Worm (Caenorhabditis elegans) whole organism, late embryonic: ENCODE results near the gene Y15E3A.3.

ENCODE experiments used
- C08G9.2 ChIP-seq: sonication (generic microtip); optimal IDR thresholded peaks from 2 replicates; lab custom pipeline; 2016; ENCODE audit warnings: mild to moderate bottlenecking, missing genetic modification characterization, moderate library complexity, missing compliant biosample characterization
- C38D4.7 ChIP-seq: fragments of 200-800 bp; sonication (Bioruptor generic); optimal IDR thresholded peaks from 2 replicates; lab custom pipeline; 2018; ENCODE audit warnings: mild to moderate bottlenecking, missing genetic modification characterization, moderate library complexity, missing compliant biosample characterization
- K02D7.2 ChIP-seq: sonication (generic microtip); optimal IDR thresholded peaks from 2 replicates; lab custom pipeline; 2017; ENCODE audit warnings: mild to moderate bottlenecking, missing genetic modification characterization, missing compliant biosample characterization
- K09A11.1 ChIP-seq: sonication (generic microtip); optimal IDR thresholded peaks from 2 replicates; lab custom pipeline; 2017; ENCODE audit warnings: antibody characterized with exemption, mild to moderate bottlenecking, missing genetic modification characterization, missing compliant biosample characterization; ENCODE audit not compliant: insufficient read depth
- T23F11.4 ChIP-seq: fragments of 200-800 bp; sonication (Bioruptor generic); optimal IDR thresholded peaks from 2 replicates; lab custom pipeline; 2018; ENCODE audit warnings: mild to moderate bottlenecking, missing genetic modification characterization, missing compliant biosample characterization
- ahr-1 ChIP-seq: sonication (generic microtip); optimal IDR thresholded peaks from 2 replicates; lab custom pipeline; 2016; ENCODE audit warnings: missing genetic modification characterization, missing compliant biosample characterization
- ceh-14 ChIP-seq: sonication (generic microtip); optimal IDR thresholded peaks from 2 replicates; lab custom pipeline; 2016; ENCODE audit warnings: missing genotype, missing genetic modification characterization, missing compliant biosample characterization
- ceh-2 ChIP-seq: sonication (generic microtip); optimal IDR thresholded peaks from 2 replicates; lab custom pipeline; 2016; ENCODE audit warnings: missing genotype, missing genetic modification characterization, missing compliant biosample characterization
- ceh-22 ChIP-seq: sonication (generic microtip); optimal IDR thresholded peaks from 2 replicates; lab custom pipeline; 2017; ENCODE audit warnings: missing biosample characterization, missing genetic modification characterization
- ceh-24 ChIP-seq: sonication (generic microtip); optimal IDR thresholded peaks from 2 replicates; lab custom pipeline; 2016; ENCODE audit warnings: mild to moderate bottlenecking, missing genetic modification characterization, missing compliant biosample characterization
- ceh-30 ChIP-seq: fragments of 150-350 bp; optimal IDR thresholded peaks from 2 replicates; lab custom pipeline; 2014; ENCODE audit warnings: missing biosample characterization, missing genetic modification characterization
- ceh-34 ChIP-seq: sonication (generic microtip); optimal IDR thresholded peaks from 2 replicates; lab custom pipeline; 2016; ENCODE audit warnings: mild to moderate bottlenecking, missing genetic modification characterization, missing compliant biosample characterization
- ceh-45 ChIP-seq: fragments of 200-800 bp; sonication (Bioruptor generic); IDR thresholded peaks from 2 replicates; pipeline ENCODE4 v1.3.6; 2022; ENCODE audit warnings: missing genetic modification reagents, missing genetic modification characterization, missing compliant biosample characterization
- ceh-9 ChIP-seq: sonication (generic microtip); optimal IDR thresholded peaks from 2 replicates; lab custom pipeline; 2016; ENCODE audit warnings: mild to moderate bottlenecking, missing genetic modification characterization, inconsistent platforms, missing compliant biosample characterization
- dmd-4 ChIP-seq: sonication (generic microtip); optimal IDR thresholded peaks from 2 replicates; lab custom pipeline; 2016; ENCODE audit warnings: borderline replicate concordance, missing genetic modification characterization, missing compliant biosample characterization
- dve-1 ChIP-seq: sonication (generic microtip); optimal IDR thresholded peaks from 2 replicates; lab custom pipeline; 2017; ENCODE audit warnings: antibody characterized with exemption, mild to moderate bottlenecking, missing genetic modification characterization, missing compliant biosample characterization
- elt-2 ChIP-seq: sonication (generic microtip); optimal IDR thresholded peaks from 2 replicates; lab custom pipeline; 2016; ENCODE audit warnings: missing genetic modification reagents, missing genetic modification characterization, missing compliant biosample characterization
- eyg-1 ChIP-seq: sonication (generic microtip); optimal IDR thresholded peaks from 2 replicates; lab custom pipeline; 2016; ENCODE audit warnings: missing genotype, missing genetic modification characterization, missing compliant biosample characterization
- fax-1 ChIP-seq: sonication (generic microtip); optimal IDR thresholded peaks from 2 replicates; lab custom pipeline; 2016; ENCODE audit warnings: missing genotype, missing genetic modification characterization, missing compliant biosample characterization
- fkh-6 ChIP-seq: sonication (generic microtip); optimal IDR thresholded peaks from 2 replicates; lab custom pipeline; 2016; ENCODE audit warnings: missing genetic modification characterization, missing compliant biosample characterization
- hlh-30 ChIP-seq: sonication (generic microtip); optimal IDR thresholded peaks from 2 replicates; lab custom pipeline; 2017; ENCODE audit warnings: antibody characterized with exemption, missing genetic modification characterization, missing compliant biosample characterization; ENCODE audit not compliant: insufficient read depth
- hlh-6 ChIP-seq: sonication (generic microtip); optimal IDR thresholded peaks from 2 replicates; lab custom pipeline; 2016; ENCODE audit warnings: missing genotype, missing genetic modification characterization, missing compliant biosample characterization
- lin-11 ChIP-seq: fragments of 200-800 bp; sonication (Bioruptor generic); optimal IDR thresholded peaks from 2 replicates; lab custom pipeline; 2018; ENCODE audit warnings: mild to moderate bottlenecking, missing genetic modification characterization, missing compliant biosample characterization
- madf-2 ChIP-seq: sonication (generic microtip); optimal IDR thresholded peaks from 2 replicates; lab custom pipeline; 2017; ENCODE audit warnings: missing genetic modification characterization, missing compliant biosample characterization
- mec-3 ChIP-seq: sonication (generic microtip); optimal IDR thresholded peaks from 2 replicates; lab custom pipeline; 2016; ENCODE audit warnings: borderline replicate concordance, missing genetic modification characterization, missing compliant biosample characterization
- nfya-1 ChIP-seq: sonication (generic microtip); optimal IDR thresholded peaks from 2 replicates; lab custom pipeline; 2017; ENCODE audit warnings: missing genetic modification characterization, mild to moderate bottlenecking, missing compliant biosample characterization, antibody characterized with exemption, moderate library complexity
- nhr-11 ChIP-seq: fragments of 150-350 bp; optimal IDR thresholded peaks from 2 replicates; lab custom pipeline; 2014; ENCODE audit warnings: missing biosample characterization, missing genetic modification characterization
- nhr-232 ChIP-seq: sonication (generic microtip); optimal IDR thresholded peaks from 2 replicates; lab custom pipeline; 2016; ENCODE audit warnings: missing genetic modification characterization, missing compliant biosample characterization
- pag-3 ChIP-seq: sonication (generic microtip); optimal IDR thresholded peaks from 2 replicates; lab custom pipeline; 2016; ENCODE audit warnings: missing compliant biosample characterization, missing genetic modification characterization, borderline replicate concordance
- pat-9 ChIP-seq: fragments of 200-800 bp; sonication (Bioruptor generic); optimal IDR thresholded peaks from 2 replicates; lab custom pipeline; 2018; ENCODE audit warnings: mild to moderate bottlenecking, missing genetic modification characterization, moderate library complexity, missing compliant biosample characterization
- pha-4 ChIP-seq: fragments of 150-350 bp; optimal IDR thresholded peaks from 2 replicates; lab custom pipeline; 2018; ENCODE audit warnings: missing biosample characterization, missing genetic modification reagents, missing genetic modification characterization
- pqm-1 ChIP-seq: sonication (generic microtip); optimal IDR thresholded peaks from 2 replicates; lab custom pipeline; 2016; ENCODE audit warnings: missing genetic modification characterization, missing compliant biosample characterization
- ref-2 ChIP-seq: sonication (generic microtip); optimal IDR thresholded peaks from 2 replicates; lab custom pipeline; 2016; ENCODE audit warnings: missing genetic modification characterization, missing compliant biosample characterization
- sdc-2 ChIP-seq: sonication (generic microtip); optimal IDR thresholded peaks from 2 replicates; lab custom pipeline; 2016; ENCODE audit warnings: missing genotype, missing genetic modification characterization, missing compliant biosample characterization
- sox-2 ChIP-seq: fragments of 200-800 bp; sonication (Bioruptor generic); IDR thresholded peaks from 2 replicates; pipeline ENCODE4 v1.3.6; 2022; ENCODE audit warnings: missing genetic modification reagents, missing genetic modification characterization, missing compliant biosample characterization
- sox-4 ChIP-seq: sonication (generic microtip); optimal IDR thresholded peaks from 2 replicates; lab custom pipeline; 2017; ENCODE audit warnings: mild to moderate bottlenecking, missing genetic modification characterization, inconsistent platforms, missing compliant biosample characterization
- tbx-2 ChIP-seq: sonication (generic microtip); optimal IDR thresholded peaks from 2 replicates; lab custom pipeline; 2016; ENCODE audit warnings: missing genetic modification characterization, missing compliant biosample characterization
- tbx-7 ChIP-seq: sonication (generic microtip); optimal IDR thresholded peaks from 2 replicates; lab custom pipeline; 2016; ENCODE audit warnings: missing genotype, missing genetic modification characterization, missing compliant biosample characterization
- unc-3 ChIP-seq, 2 experiments: fragments of 200-800 bp in 1 of 2; sonication (Bioruptor generic) in 1 of 2; sonication (generic microtip) in 1 of 2; conservative IDR thresholded peaks in 1 of 2; optimal IDR thresholded peaks in 1 of 2; 2 replicates each; pipeline versions ENCODE4 v1.3.6 to Lab custom; 2016 to 2022; ENCODE audit warnings: missing compliant biosample characterization in 2 of 2, missing genetic modification characterization in 2 of 2, missing genetic modification reagents in 1 of 2
- unc-42 ChIP-seq: sonication (generic microtip); optimal IDR thresholded peaks from 2 replicates; lab custom pipeline; 2016; ENCODE audit warnings: missing genotype, missing genetic modification characterization, missing compliant biosample characterization
- unc-55 ChIP-seq: sonication (generic microtip); optimal IDR thresholded peaks from 2 replicates; lab custom pipeline; 2017; ENCODE audit warnings: missing biosample characterization, missing genetic modification reagents, missing genetic modification characterization
- unc-86 ChIP-seq: sonication (generic microtip); optimal IDR thresholded peaks from 2 replicates; lab custom pipeline; 2016; ENCODE audit warnings: missing genetic modification characterization, missing compliant biosample characterization

The Y15E3A.3 gene

ce11 chrX:15328343-15328742 is 2.7 kb upstream of the Y15E3A.3 start:
- no peak for TF ChIP-seq hlh-30
- no peak for TF ChIP-seq ceh-9 (tag; lab: Kevin White, UChicago)
- TF ChIP-seq ceh-22 = no peak

ce11 chrX:15327238-15327637 is 1.6 kb upstream of the Y15E3A.3 start:
- no peak for TF ChIP-seq pat-9
- TF ChIP-seq C08G9.2 = no peak
- no peak for TF ChIP-seq dmd-4
- TF ChIP-seq nhr-232 (tag; lab: Kevin White, UChicago) = no peak
- no peak for TF ChIP-seq tbx-2 (tag; lab: Kevin White, UChicago)
- no peak for TF ChIP-seq fkh-6 (tag; lab: Kevin White, UChicago)
- TF ChIP-seq unc-55 (GFP tag; lab: Kevin White, UChicago) = peak; percentile 62
- TF ChIP-seq, all 69 proteins: peak for 1

- TF ChIP-seq sdc-2 (tag; lab: Kevin White, UChicago) = no peak
- TF ChIP-seq unc-42 (tag; lab: Kevin White, UChicago) = peak; percentile 80
Measured at ce11 chrX:15321791-15322190, 3.8 kb downstream of the Y15E3A.3 start.

- no peak for TF ChIP-seq dve-1
- TF ChIP-seq unc-86 = no peak
- no peak for TF ChIP-seq fkh-6 (tag; lab: Kevin White, UChicago)
- TF ChIP-seq hlh-6 = no peak
Measured at ce11 chrX:15321217-15321616, 4.4 kb downstream of the Y15E3A.3 start.

- TF ChIP-seq K09A11.1 (tag; lab: Kevin White, UChicago) (no peak), ceh-2 (no peak), C38D4.7 (GFP tag; lab: Kevin White, UChicago) (no peak), sdc-2 (tag; lab: Kevin White, UChicago) (no peak), nhr-232 (tag; lab: Kevin White, UChicago) (no peak), sox-4 (tag; lab: Kevin White, UChicago) (no peak), unc-42 (tag; lab: Kevin White, UChicago) (no peak), ahr-1 (tag; lab: Kevin White, UChicago) (no peak), fax-1 (tag; lab: Kevin White, UChicago) (no peak), eyg-1 (tag; lab: Kevin White, UChicago) (no peak), madf-2 (tag; lab: Kevin White, UChicago) (no peak), ceh-14 (no peak), unc-3 (GFP tag; conservative IDR thresholded peaks at IDR 0.05; lab: Robert Waterston, UW) (no peak), unc-3 (tag; optimal IDR thresholded peaks at IDR 0.05; lab: Kevin White, UChicago) (no peak), T23F11.4 (GFP tag; lab: Kevin White, UChicago) (no peak), nhr-11 (tag; lab: Kevin White, UChicago) (no peak), sox-2 (no peak), ceh-22 (no peak), ceh-24 (tag; lab: Kevin White, UChicago) (no peak)
Measured at ce11 chrX:15317146-15317545, 8.5 kb downstream of the Y15E3A.3 start, which contains the start of gene glb-28. Gene glb-28 (minus strand): TSS chrX:15317246.

ce11 chrX:15312681-15313080 is 12.9 kb downstream of the Y15E3A.3 start:
- TF ChIP-seq ref-2 (no peak), nfya-1 (tag; lab: Kevin White, UChicago) (no peak), pqm-1 (tag; lab: Kevin White, UChicago) (no peak), dve-1 (no peak), pha-4 (tag; lab: Kevin White, UChicago) (no peak), ceh-45 (no peak), pag-3 (tag; lab: Kevin White, UChicago) (no peak), ceh-30 (tag; lab: Kevin White, UChicago) (no peak), elt-2 (tag; lab: Kevin White, UChicago) (no peak), hlh-6 (no peak), unc-3 (GFP tag; conservative IDR thresholded peaks at IDR 0.05; lab: Robert Waterston, UW) (no peak), unc-3 (tag; optimal IDR thresholded peaks at IDR 0.05; lab: Kevin White, UChicago) (no peak), K02D7.2 (no peak), tbx-7 (tag; lab: Kevin White, UChicago) (no peak), ceh-34 (tag; lab: Kevin White, UChicago) (no peak), mec-3 (tag; lab: Kevin White, UChicago) (no peak), sdc-2 (tag; lab: Kevin White, UChicago) (no peak), ahr-1 (tag; lab: Kevin White, UChicago) (no peak), lin-11 (tag; lab: Kevin White, UChicago) (no peak)
